Fruit fly (Drosophila melanogaster) Kc167 (cell line): ENCODE data around the gene aqz.

Experiments
- Myc ChIP-seq: fragments of >200 bp; optimal IDR thresholded peaks from 2 replicates; lab custom pipeline; 2017; ENCODE audit warnings: missing external identifiers
- insv ChIP-seq: fragments of >200 bp; optimal IDR thresholded peaks from 3 replicates; lab custom pipeline; 2018; ENCODE audit warnings: missing external identifiers

DNA sequence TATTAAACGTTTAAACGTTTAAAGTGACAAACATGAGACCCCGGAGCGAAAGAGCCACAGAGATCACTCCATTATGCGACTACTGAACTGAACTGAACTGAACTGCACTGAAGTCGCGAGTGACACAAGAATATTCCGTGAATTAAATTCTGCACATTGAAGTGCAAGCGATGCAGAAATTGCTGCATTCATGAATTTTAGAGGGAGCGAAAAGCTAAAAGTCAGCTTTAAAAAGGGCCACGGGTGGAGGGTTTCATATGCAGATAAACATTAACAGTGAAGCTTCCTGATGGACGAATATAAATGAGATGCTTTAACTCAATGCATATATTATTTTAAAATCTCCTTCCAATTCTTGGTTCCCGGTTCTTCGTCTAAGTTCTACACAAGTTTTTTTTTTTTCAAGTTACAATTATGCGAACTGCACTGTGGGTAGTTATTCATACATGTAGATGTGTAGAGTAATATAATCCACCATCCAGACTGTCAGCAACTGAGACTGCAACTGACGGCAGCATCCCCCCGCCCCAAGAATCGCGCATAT lies 26.7 kb upstream of the aqz start:
- TF ChIP-seq Myc (lab: Kevin White, UChicago) (no peak), insv (lab: Kevin White, UChicago) (no peak)
